Fruit fly (Drosophila melanogaster) whole organism, embryonic: ENCODE data around the gene nudC.
A peak's percentile ranks its signal among the peaks of the same experiment; 100 is the strongest.

Experiments used
- CG10654 ChIP-seq: fragments of 200-800 bp; sonication (Bioruptor generic); optimal IDR thresholded peaks from 2 replicates; lab custom pipeline; 2016; ENCODE audit warnings: missing biosample characterization, missing genetic modification characterization
- CG11398 ChIP-seq: fragments of 200-800 bp; sonication (Bioruptor generic); optimal IDR thresholded peaks from 2 replicates; lab custom pipeline; 2016; ENCODE audit warnings: missing biosample characterization, missing genetic modification characterization
- CG12104 ChIP-seq: fragments of 200-800 bp; sonication (Bioruptor generic); optimal IDR thresholded peaks from 3 replicates; lab custom pipeline; 2016; ENCODE audit warnings: missing biosample characterization, missing genetic modification characterization
- CG12659 ChIP-seq: fragments of 200-800 bp; sonication (Bioruptor generic); optimal IDR thresholded peaks from 3 replicates; lab custom pipeline; 2017; ENCODE audit warnings: mild to moderate bottlenecking, missing biosample characterization, missing genetic modification reagents, missing genetic modification characterization
- CG12769 ChIP-seq: fragments of 200-800 bp; sonication (Bioruptor generic); optimal IDR thresholded peaks from 2 replicates; lab custom pipeline; 2019; ENCODE audit warnings: missing biosample characterization, mild to moderate bottlenecking, missing genetic modification characterization, moderate library complexity
- CG13624 ChIP-seq: fragments of 200-800 bp; sonication (Bioruptor generic); optimal IDR thresholded peaks from 2 replicates; lab custom pipeline; 2016; ENCODE audit warnings: missing biosample characterization, missing genetic modification characterization
- CG13775 ChIP-seq: fragments of 200-800 bp; sonication (Bioruptor generic); optimal IDR thresholded peaks from 3 replicates; lab custom pipeline; 2017; ENCODE audit warnings: missing biosample characterization, mild to moderate bottlenecking, missing genetic modification characterization
- CG13894 ChIP-seq: fragments of 200-800 bp; sonication (Bioruptor generic); optimal IDR thresholded peaks from 3 replicates; lab custom pipeline; 2018; ENCODE audit warnings: missing biosample characterization, mild to moderate bottlenecking, missing genetic modification characterization, moderate library complexity
- CG14860 ChIP-seq: fragments of 200-800 bp; sonication (Bioruptor generic); IDR thresholded peaks from 3 replicates; pipeline ENCODE4 v1.3.6; 2022; ENCODE audit warnings: missing biosample characterization, missing genetic modification characterization; ENCODE audit not compliant: partially characterized antibody
- CG17359 ChIP-seq: fragments of 200-800 bp; sonication (Bioruptor generic); optimal IDR thresholded peaks from 3 replicates; lab custom pipeline; 2018; ENCODE audit warnings: missing biosample characterization, mild to moderate bottlenecking, missing genetic modification characterization, moderate library complexity
- CG1792 ChIP-seq: fragments of 200-800 bp; sonication (Bioruptor generic); optimal IDR thresholded peaks from 2 replicates; lab custom pipeline; 2016; ENCODE audit warnings: missing biosample characterization, missing genetic modification characterization
- CG18599 ChIP-seq: fragments of 200-800 bp; sonication (Bioruptor generic); optimal IDR thresholded peaks from 3 replicates; lab custom pipeline; 2017; ENCODE audit warnings: missing biosample characterization, missing genetic modification characterization, mild to moderate bottlenecking, moderate library complexity, missing genetic modification reagents
- CG3407 ChIP-seq: fragments of 200-800 bp; sonication (Bioruptor generic); optimal IDR thresholded peaks from 2 replicates; lab custom pipeline; 2018; ENCODE audit warnings: missing biosample characterization, mild to moderate bottlenecking, missing genetic modification characterization
- CG3838 ChIP-seq: fragments of 200-800 bp; sonication (Bioruptor generic); optimal IDR thresholded peaks from 3 replicates; lab custom pipeline; 2016; ENCODE audit warnings: missing biosample characterization, missing genetic modification characterization
- CG3995 ChIP-seq: fragments of 200-800 bp; sonication (Bioruptor generic); optimal IDR thresholded peaks from 3 replicates; lab custom pipeline; 2016; ENCODE audit warnings: missing biosample characterization, missing genetic modification characterization
- CG4820 ChIP-seq: fragments of 200-800 bp; sonication (Bioruptor generic); optimal IDR thresholded peaks from 3 replicates; lab custom pipeline; 2016; ENCODE audit warnings: missing biosample characterization, missing genetic modification characterization
- CG4854 ChIP-seq: fragments of 200-800 bp; sonication (Bioruptor generic); optimal IDR thresholded peaks from 2 replicates; lab custom pipeline; 2016; ENCODE audit warnings: missing biosample characterization, missing genetic modification characterization, inconsistent platforms
- CG6689 ChIP-seq: fragments of 200-800 bp; sonication (Bioruptor generic); IDR thresholded peaks from 2 replicates; pipeline ENCODE4 v1.3.6; 2022; ENCODE audit warnings: missing biosample characterization, missing genetic modification characterization
- CG7357 ChIP-seq: fragments of 200-800 bp; sonication (Bioruptor generic); IDR thresholded peaks from 3 replicates; pipeline ENCODE4 v1.3.6; 2022; ENCODE audit warnings: missing biosample characterization, missing genetic modification characterization
- CG7786 ChIP-seq: fragments of 200-800 bp; sonication (Bioruptor generic); optimal IDR thresholded peaks from 2 replicates; lab custom pipeline; 2016; ENCODE audit warnings: missing biosample characterization, missing genetic modification characterization
- CG7928 ChIP-seq: fragments of 200-800 bp; sonication (Bioruptor generic); optimal IDR thresholded peaks from 2 replicates; lab custom pipeline; 2017; ENCODE audit warnings: missing biosample characterization, mild to moderate bottlenecking, missing genetic modification characterization
- CG9437 ChIP-seq: fragments of 200-800 bp; sonication (Bioruptor generic); optimal IDR thresholded peaks from 2 replicates; lab custom pipeline; 2018; ENCODE audit warnings: missing biosample characterization, mild to moderate bottlenecking, missing genetic modification characterization
- CG9727 ChIP-seq: fragments of 200-800 bp; sonication (Bioruptor generic); optimal IDR thresholded peaks from 3 replicates; lab custom pipeline; 2017; ENCODE audit warnings: missing biosample characterization, mild to moderate bottlenecking, missing genetic modification characterization
- CG9876 ChIP-seq: fragments of 200-800 bp; sonication (Bioruptor generic); optimal IDR thresholded peaks from 2 replicates; lab custom pipeline; 2016; ENCODE audit warnings: missing biosample characterization, missing genetic modification characterization
- Dbx ChIP-seq: fragments of 200-800 bp; sonication (Bioruptor generic); IDR thresholded peaks from 3 replicates; pipeline ENCODE4 v1.3.6; 2022; ENCODE audit warnings: missing biosample characterization, missing genetic modification characterization
- Ets65A ChIP-seq: fragments of 200-800 bp; sonication (Bioruptor generic); peaks from one replicate; lab custom pipeline; 2016; ENCODE audit warnings: missing biosample characterization, missing genetic modification characterization
- H15 ChIP-seq: fragments of 200-800 bp; sonication (Bioruptor generic); IDR thresholded peaks from 3 replicates; pipeline ENCODE4 v1.3.6; 2022; ENCODE audit warnings: missing biosample characterization, missing genetic modification characterization
- Hr51 ChIP-seq, 2 experiments: fragments of 200-800 bp; sonication (Bioruptor generic); optimal IDR thresholded peaks; 2 replicates in 1 of 2; 3 replicates in 1 of 2; lab custom pipeline; 2016 to 2018; ENCODE audit warnings: missing biosample characterization in 2 of 2, missing genetic modification characterization in 2 of 2, mild to moderate bottlenecking in 1 of 2, moderate library complexity in 1 of 2
- Lhr ChIP-seq: fragments of 200-800 bp; sonication (Bioruptor generic); optimal IDR thresholded peaks from 3 replicates; lab custom pipeline; 2017; ENCODE audit warnings: mild to moderate bottlenecking, missing biosample characterization, missing genetic modification reagents, missing genetic modification characterization
- Med ChIP-seq: fragments of 200-800 bp; sonication (Bioruptor generic); peaks from one replicate; lab custom pipeline; 2016; ENCODE audit warnings: missing biosample characterization, missing genetic modification characterization, mild to moderate bottlenecking, inconsistent platforms, moderate library complexity
- Oaz ChIP-seq: fragments of 200-800 bp; sonication (Bioruptor generic); IDR thresholded peaks from 2 replicates; pipeline ENCODE4 v1.3.6; 2022; ENCODE audit warnings: missing biosample characterization, missing genetic modification characterization
- Scr ChIP-seq: fragments of 200-800 bp; sonication (Bioruptor generic); IDR thresholded peaks from 2 replicates; pipeline ENCODE4 v1.3.6; 2022; ENCODE audit warnings: missing biosample characterization, missing genetic modification characterization; ENCODE audit not compliant: partially characterized antibody
- al ChIP-seq: fragments of 200-800 bp; sonication (Bioruptor generic); IDR thresholded peaks from 2 replicates; pipeline ENCODE4 v1.3.6; 2022; ENCODE audit warnings: missing biosample characterization, missing genetic modification characterization
- aop ChIP-seq: fragments of 200-800 bp; sonication (Bioruptor generic); IDR thresholded peaks from 2 replicates; pipeline ENCODE4 v1.3.6; 2022; ENCODE audit warnings: missing biosample characterization, missing genetic modification characterization
- az2 ChIP-seq: fragments of 200-800 bp; sonication (Bioruptor generic); optimal IDR thresholded peaks from 3 replicates; lab custom pipeline; 2016; ENCODE audit warnings: missing biosample characterization, missing genetic modification characterization
- disco-r ChIP-seq: fragments of 200-800 bp; sonication (Bioruptor generic); optimal IDR thresholded peaks from 2 replicates; lab custom pipeline; 2016; ENCODE audit warnings: missing biosample characterization, missing genetic modification characterization
- dmrt11E ChIP-seq: fragments of 200-800 bp; sonication (Bioruptor generic); optimal IDR thresholded peaks from 3 replicates; lab custom pipeline; 2018; ENCODE audit warnings: missing biosample characterization, mild to moderate bottlenecking, missing genetic modification characterization, moderate library complexity
- fd3F ChIP-seq: fragments of 200-800 bp; sonication (Bioruptor generic); optimal IDR thresholded peaks from 2 replicates; lab custom pipeline; 2018; ENCODE audit warnings: missing biosample characterization, mild to moderate bottlenecking, missing genetic modification characterization, moderate library complexity
- fru ChIP-seq: fragments of >200 bp; optimal IDR thresholded peaks from 2 replicates; lab custom pipeline; 2017
- gem ChIP-seq: fragments of 200-800 bp; sonication (Bioruptor generic); optimal IDR thresholded peaks from 2 replicates; lab custom pipeline; 2019; ENCODE audit warnings: missing biosample characterization, mild to moderate bottlenecking, missing genetic modification characterization, moderate library complexity
- gsb-n ChIP-seq: fragments of 200-800 bp; sonication (Bioruptor generic); optimal IDR thresholded peaks from 3 replicates; lab custom pipeline; 2018; ENCODE audit warnings: missing biosample characterization, mild to moderate bottlenecking, missing genetic modification characterization
- hbn ChIP-seq: fragments of 200-800 bp; sonication (Bioruptor generic); IDR thresholded peaks from 2 replicates; pipeline ENCODE4 v1.3.6; 2022; ENCODE audit warnings: missing biosample characterization, missing genetic modification characterization; ENCODE audit not compliant: partially characterized antibody
- hkb ChIP-seq, 2 experiments: fragments of 200-800 bp in 1 of 2; fragments of >200 bp in 1 of 2; sonication (Bioruptor generic) in 1 of 2; IDR thresholded peaks in 1 of 2; optimal IDR thresholded peaks in 1 of 2; 2 replicates each; pipeline versions ENCODE4 v1.3.6 to Lab custom; 2017 to 2022; ENCODE audit warnings: missing biosample characterization in 1 of 2, missing genetic modification characterization in 1 of 2
- lmd ChIP-seq: fragments of 200-800 bp; sonication (Bioruptor generic); IDR thresholded peaks from 2 replicates; pipeline ENCODE4 v1.3.6; 2022; ENCODE audit warnings: missing biosample characterization, missing genetic modification characterization
- phol ChIP-seq: fragments of 200-800 bp; sonication (Bioruptor generic); optimal IDR thresholded peaks from 3 replicates; lab custom pipeline; 2018; ENCODE audit warnings: missing biosample characterization, mild to moderate bottlenecking, missing genetic modification characterization, moderate library complexity
- ranshi ChIP-seq: fragments of 200-800 bp; sonication (Bioruptor generic); IDR thresholded peaks from 2 replicates; pipeline ENCODE4 v1.3.6; 2022; ENCODE audit warnings: missing biosample characterization, missing genetic modification characterization
- stwl ChIP-seq: fragments of 200-800 bp; sonication (Bioruptor generic); optimal IDR thresholded peaks from 3 replicates; lab custom pipeline; 2018; ENCODE audit warnings: missing biosample characterization, mild to moderate bottlenecking, missing genetic modification characterization, moderate library complexity
- tll ChIP-seq, 2 experiments: fragments of 200-800 bp in 1 of 2; fragments of >200 bp in 1 of 2; sonication (Bioruptor generic) in 1 of 2; optimal IDR thresholded peaks; 2 replicates each; lab custom pipeline; 2017 to 2019; ENCODE audit warnings: missing biosample characterization in 2 of 2, missing genetic modification characterization in 2 of 2, mild to moderate bottlenecking in 1 of 2, moderate library complexity in 1 of 2
- zen ChIP-seq: fragments of 200-800 bp; sonication (Bioruptor generic); optimal IDR thresholded peaks from 3 replicates; lab custom pipeline; 2018; ENCODE audit warnings: missing biosample characterization, mild to moderate bottlenecking, missing genetic modification characterization, moderate library complexity

Gene nudC

dm6 chr3L:16779704-16780173, 25.1 kb upstream of the nudC start, which contains the start of the genes mus302 and CG9705 (continued):
- TF ChIP-seq ranshi (GFP tag; lab: Robert Waterston, UW) (peak; percentile 40; the same call in 1 of the 2 replicates), CG3407 (GFP tag; lab: Kevin White, UChicago) (no peak), CG12104 (GFP tag; lab: Kevin White, UChicago) (peak; percentile 37), gsb-n (tag; lab: Kevin White, UChicago) (no peak), CG12659 (peak; percentile 67), CG4820 (GFP tag; lab: Kevin White, UChicago) (peak; percentile 8), disco-r (GFP tag; lab: Kevin White, UChicago) (no peak), H15 (GFP tag; lab: Robert Waterston, UW) (0 out of 3 replicates have a peak, but pooled peaks have one; percentile 26), CG4854 (GFP tag; lab: Kevin White, UChicago) (peak; percentile 11), gem (tag; lab: Kevin White, UChicago) (peak; percentile 79), az2 (GFP tag; lab: Kevin White, UChicago) (peak; percentile 48), Dbx (0 out of 3 replicates have a peak, but pooled peaks have one; percentile 23), zen (peak; percentile 60), hbn (GFP tag; lab: Robert Waterston, UW) (peak; percentile 62), CG13624 (no peak), CG7928 (no peak), CG14860 (GFP tag; lab: Robert Waterston, UW) (peak; percentile 61), phol (tag; lab: Kevin White, UChicago) (peak; percentile 75), lmd (GFP tag; lab: Robert Waterston, UW) (peak; percentile 26; the same call in 1 of the 2 replicates), al (GFP tag; lab: Robert Waterston, UW) (peak; percentile 39; the same call in 1 of the 2 replicates), CG13894 (tag; lab: Kevin White, UChicago) (no peak), stwl (tag; lab: Kevin White, UChicago) (peak; percentile 4), Ets65A (GFP tag; lab: Kevin White, UChicago) (peak; percentile 46), CG9437 (GFP tag; lab: Kevin White, UChicago) (peak; percentile 21), tll (GFP tag; optimal IDR thresholded peaks at IDR 0.05; lab: Kevin White, UChicago) (peak in 1 of 2 experiments; percentile 40), CG9876 (no peak), fd3F (GFP tag; lab: Kevin White, UChicago) (peak; percentile 22), CG3838 (GFP tag; lab: Kevin White, UChicago) (no peak), CG17359 (tag; lab: Kevin White, UChicago) (peak; percentile 49), CG18599 (GFP tag; lab: Kevin White, UChicago) (peak; percentile 24), CG7357 (GFP tag; lab: Robert Waterston, UW) (peak; percentile 78), Hr51 (GFP tag; optimal IDR thresholded peaks at IDR 0.05; lab: Kevin White, UChicago) (peak; percentile 11 to 49), CG13775 (peak; percentile 63), CG6689 (GFP tag; lab: Robert Waterston, UW) (peak; percentile 47), CG12769 (tag; lab: Kevin White, UChicago) (no peak), Med (peak; percentile 80), CG10654 (GFP tag; lab: Kevin White, UChicago) (no peak), aop (GFP tag; lab: Robert Waterston, UW) (no peak), CG7786 (GFP tag; lab: Kevin White, UChicago) (no peak), CG11398 (GFP tag; lab: Kevin White, UChicago) (no peak), hkb (optimal IDR thresholded peaks at IDR 0.05; lab: Kevin White, UChicago) (no peak), hkb (GFP tag; IDR thresholded peaks at IDR 0.05; lab: Robert Waterston, UW) (0 out of 2 replicates have a peak, but pooled peaks have one; percentile 17), CG9727 (GFP tag; lab: Kevin White, UChicago) (peak; percentile 44), Lhr (GFP tag; lab: Kevin White, UChicago) (peak; percentile 61), CG3995 (peak; percentile 33), Oaz (no peak), dmrt11E (tag; lab: Kevin White, UChicago) (peak; percentile 60), Scr (peak; percentile 80), CG1792 (GFP tag; lab: Kevin White, UChicago) (no peak), fru (no peak)
